Worm (Caenorhabditis elegans): ENCODE data around the gene tra-2.
"Not testable (repeated sequence)": the region's sequence is repeated elsewhere in the genome, so short reads cannot be mapped to it uniquely, and the experiment has no call there.

tra-2 gene

ce11 chrII:6978908-6979307 lies 13.4 kb upstream of the tra-2 start:
- TF ChIP-seq ceh-82 (tag; optimal IDR thresholded peaks at IDR 0.05) (no peak), fos-1 (tag; optimal IDR thresholded peaks at IDR 0.05) (no peak), nhr-23 (tag; optimal IDR thresholded peaks at IDR 0.05) (peak; percentile 73), ZK546.5 (tag; optimal IDR thresholded peaks at IDR 0.05) (no peak)

ce11 chrII:6977732-6978131 lies 12.3 kb upstream of the tra-2 start, which contains the start of gene C15F1.8:
Gene C15F1.8, minus strand, starts transcription at chrII:6977832.
- not testable (repeated sequence) for TF ChIP-seq pha-4, nhr-28, ztf-4 (tag; optimal IDR thresholded peaks at IDR 0.05)

ce11 chrII:6975725-6976124 lies 10.3 kb upstream of the tra-2 start:
- no peak for TF ChIP-seq unc-62 (GFP tag; optimal IDR thresholded peaks at IDR 0.05)
- no peak for TF ChIP-seq eor-1 (tag; optimal IDR thresholded peaks at IDR 0.05)

- TF ChIP-seq nfya-1 (tag; optimal IDR thresholded peaks at IDR 0.05; ENCODE audit: insufficient read depth) (peak; percentile 79), R02D3.7 (tag; optimal IDR thresholded peaks at IDR 0.05) (peak; percentile 35), elt-3 (tag; optimal IDR thresholded peaks at IDR 0.05) (no peak), zag-1 (tag; optimal IDR thresholded peaks at IDR 0.05) (no peak), pha-4 (tag; optimal IDR thresholded peaks at IDR 0.05) (peak; percentile 78), ceh-9 (tag; optimal IDR thresholded peaks at IDR 0.05) (no peak), lin-15B (tag; optimal IDR thresholded peaks at IDR 0.05) (peak; percentile 50), fos-1 (tag; optimal IDR thresholded peaks at IDR 0.05) (no peak), eor-1 (tag; optimal IDR thresholded peaks at IDR 0.05) (no peak), nhr-23 (tag; optimal IDR thresholded peaks at IDR 0.05) (peak; percentile 1), ztf-11 (tag; optimal IDR thresholded peaks at IDR 0.05) (no peak), lin-39 (tag; optimal IDR thresholded peaks at IDR 0.05) (no peak), skn-1 (tag; optimal IDR thresholded peaks at IDR 0.05) (peak; percentile 29), snpc-4 (tag; optimal IDR thresholded peaks at IDR 0.05) (peak; percentile 48), unc-39 (tag; optimal IDR thresholded peaks at IDR 0.05) (no peak), hmg-11 (tag; optimal IDR thresholded peaks at IDR 0.05) (peak; percentile 43)
Measured at ce11 chrII:6974011-6974410, 8.5 kb upstream of the tra-2 start.

ce11 chrII:6973501-6973900 lies 8.0 kb upstream of the tra-2 start, which contains the start of gene sod-1:
Gene sod-1, minus strand, starts transcription at chrII:6973887.
- no peak for TF ChIP-seq elt-2 (tag; optimal IDR thresholded peaks at IDR 0.05)
- no peak for TF ChIP-seq hmg-11 (tag; optimal IDR thresholded peaks at IDR 0.05)
- no peak for TF ChIP-seq aly-2 (tag; optimal IDR thresholded peaks at IDR 0.05)
- no peak for TF ChIP-seq mdl-1 (tag; optimal IDR thresholded peaks at IDR 0.05)
- no peak for TF ChIP-seq nhr-11 (tag; optimal IDR thresholded peaks at IDR 0.05)
- no peak for TF ChIP-seq nhr-28 (tag; optimal IDR thresholded peaks at IDR 0.05)
- TF ChIP-seq lsy-12 (tag; optimal IDR thresholded peaks at IDR 0.05): no peak
- TF ChIP-seq fkh-2 (tag; optimal IDR thresholded peaks at IDR 0.05): no peak
- TF ChIP-seq snpc-4 (tag; optimal IDR thresholded peaks at IDR 0.05): no peak
- TF ChIP-seq elt-3 (tag; optimal IDR thresholded peaks at IDR 0.05): no peak
- no peak for TF ChIP-seq nhr-237 (tag; optimal IDR thresholded peaks at IDR 0.05)
- no peak for TF ChIP-seq ceh-9 (tag; optimal IDR thresholded peaks at IDR 0.05)
- TF ChIP-seq nhr-77 (tag; optimal IDR thresholded peaks at IDR 0.05): no peak
- TF ChIP-seq ceh-82 (tag; optimal IDR thresholded peaks at IDR 0.05): no peak
- no peak for TF ChIP-seq ZK546.5 (tag; optimal IDR thresholded peaks at IDR 0.05)

- TF ChIP-seq ceh-82 (tag; optimal IDR thresholded peaks at IDR 0.05): no peak
- peak; percentile 2 for TF ChIP-seq ama-1 (optimal IDR thresholded peaks at IDR 0.05)
- TF ChIP-seq ceh-16 (tag; optimal IDR thresholded peaks at IDR 0.05): no peak
- TF ChIP-seq elt-2 (tag; optimal IDR thresholded peaks at IDR 0.05): peak; percentile 47
- TF ChIP-seq aly-2 (tag; optimal IDR thresholded peaks at IDR 0.05): no peak
- TF ChIP-seq pha-4 (tag; optimal IDR thresholded peaks at IDR 0.05): peak; percentile 31
- no peak for TF ChIP-seq lsy-12 (tag; optimal IDR thresholded peaks at IDR 0.05)
- TF ChIP-seq ztf-11 (tag; optimal IDR thresholded peaks at IDR 0.05): no peak
Measured at ce11 chrII:6972185-6972737, 6.8 kb upstream of the tra-2 start, which contains the start of gene art-1. Gene art-1, minus strand, starts transcription at chrII:6972235.

Data from whole organism, L3 larva.